Fruit fly (Drosophila melanogaster): Measurements from ENCODE around the gene Obp18a.

DNA sequence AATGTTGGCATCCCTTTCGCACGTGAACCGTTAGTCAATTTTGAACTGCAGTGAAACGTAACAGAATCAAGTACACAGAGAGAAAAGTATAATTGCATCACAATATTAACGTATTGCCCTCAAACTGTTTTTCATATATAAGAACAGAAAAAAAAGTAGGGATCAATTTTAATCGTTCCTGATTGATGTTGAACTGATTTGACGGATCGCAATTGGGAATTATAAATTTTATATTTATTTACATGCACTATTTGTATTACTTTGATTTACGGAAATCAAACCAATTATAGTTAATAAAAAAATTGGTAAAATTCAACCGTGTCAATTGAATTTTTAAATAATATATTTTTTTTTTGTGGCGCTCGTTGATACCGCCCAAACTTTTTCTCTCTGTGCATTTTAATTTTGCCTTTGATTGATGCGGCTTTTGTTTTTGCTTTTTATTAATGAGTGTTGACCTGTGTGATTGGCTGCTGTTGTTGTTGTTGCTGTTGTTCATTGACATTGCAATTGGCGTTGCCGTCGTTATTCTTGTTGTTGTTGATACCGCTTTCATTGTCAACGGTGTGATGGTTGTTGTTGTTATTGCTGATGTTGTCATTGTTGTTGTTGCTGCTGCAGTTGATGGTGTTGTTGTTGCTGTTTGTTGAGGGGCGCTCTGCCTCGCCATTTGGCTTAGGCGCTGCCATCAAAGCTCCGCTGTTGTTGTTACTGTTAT lies 17.1 kb upstream of the Obp18a start:
- TF ChIP-seq EcR (GFP tag; optimal IDR thresholded peaks at IDR 0.05): no peak
- no peak for TF ChIP-seq fd96Ca (GFP tag; IDR thresholded peaks at IDR 0.05)
- TF ChIP-seq CG12605 (GFP tag; IDR thresholded peaks at IDR 0.05): no peak
- TF ChIP-seq CG34367 (tag; optimal IDR thresholded peaks at IDR 0.05): peak; percentile 47
- TF ChIP-seq CG32121 (GFP tag; IDR thresholded peaks at IDR 0.05): peak; percentile 41; the same call in 1 of the 2 replicates
- TF ChIP-seq CG4496 (GFP tag; IDR thresholded peaks at IDR 0.05): peak; percentile 49; the same call in 1 of the 3 replicates
- peak; percentile 68 for TF ChIP-seq CG15710 (tag; optimal IDR thresholded peaks at IDR 0.05)
- TF ChIP-seq CG17806 (tag; optimal IDR thresholded peaks at IDR 0.05): peak; percentile 69
- TF ChIP-seq CG13204 (GFP tag; optimal IDR thresholded peaks at IDR 0.05): no peak
- no peak for TF ChIP-seq Ets98B (GFP tag; IDR thresholded peaks at IDR 0.05)
- peak; percentile 79 for TF ChIP-seq Snoo (tag; optimal IDR thresholded peaks at IDR 0.05)
- TF ChIP-seq Pif1A (GFP tag; optimal IDR thresholded peaks at IDR 0.05): peak; percentile 39
- no peak for TF ChIP-seq gl (tag; optimal IDR thresholded peaks at IDR 0.05)
- TF ChIP-seq rn (GFP tag; IDR thresholded peaks at IDR 0.05): no peak
